Worm (Caenorhabditis elegans): Measurements from ENCODE around the gene C26F1.3.

The C26F1.3 gene

DNA sequence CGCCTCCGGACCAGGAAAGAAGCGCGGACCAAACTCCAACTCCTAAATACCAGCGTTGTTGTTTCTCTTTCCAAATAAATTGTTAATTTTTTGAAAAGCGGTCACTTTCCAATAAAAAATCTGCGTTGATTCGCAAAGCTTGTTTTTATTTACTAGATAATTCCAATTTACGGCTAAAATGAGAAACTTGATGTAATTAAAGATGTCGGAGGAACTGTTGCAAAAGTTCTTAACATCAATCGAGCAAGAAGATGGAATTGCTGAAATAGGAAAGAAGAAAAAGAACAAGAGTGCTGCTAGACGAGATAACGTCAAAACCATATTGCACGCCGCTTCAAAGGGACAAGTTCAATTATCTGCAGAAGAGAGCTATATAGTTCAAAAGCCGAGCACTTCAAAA is at the start of gene C26F1.3 (continued):
- TF ChIP-seq rpc-1 (optimal IDR thresholded peaks at IDR 0.05): no peak
- TF ChIP-seq rpc-1 (tag; optimal IDR thresholded peaks at IDR 0.05): no peak
- TF ChIP-seq snpc-3.4 (tag; optimal IDR thresholded peaks at IDR 0.05): peak; percentile 27
- no peak for TF ChIP-seq madf-10 (tag; optimal IDR thresholded peaks at IDR 0.05)
- peak; percentile 20 for TF ChIP-seq tbp1 (GFP tag; optimal IDR thresholded peaks at IDR 0.05)
- peak; percentile 81 for TF ChIP-seq B0336.3 (GFP tag; IDR thresholded peaks at IDR 0.05)
- no peak for TF ChIP-seq T07F8.4 (tag; optimal IDR thresholded peaks at IDR 0.05)
- TF ChIP-seq ztf-3 (GFP tag; optimal IDR thresholded peaks at IDR 0.05): no peak
- TF ChIP-seq lin-35 (GFP tag; optimal IDR thresholded peaks at IDR 0.05): no peak
- no peak for TF ChIP-seq F57C9.4 (tag; optimal IDR thresholded peaks at IDR 0.05)
- TF ChIP-seq dpff-1 (tag; optimal IDR thresholded peaks at IDR 0.05): no peak
- no peak for TF ChIP-seq dox-1 (GFP tag; IDR thresholded peaks at IDR 0.05)
- TF ChIP-seq ceh-91 (GFP tag; IDR thresholded peaks at IDR 0.05): no peak
- TF ChIP-seq ztf-26 (tag; optimal IDR thresholded peaks at IDR 0.05): no peak
- no peak for TF ChIP-seq sdz-38 (tag; optimal IDR thresholded peaks at IDR 0.05)
- TF ChIP-seq lin-40 (tag; optimal IDR thresholded peaks at IDR 0.05): no peak
- TF ChIP-seq mxl-1 (tag; optimal IDR thresholded peaks at IDR 0.05): no peak
- peak; percentile 85; the same call in 1 of the 2 replicates for TF ChIP-seq madf-3 (GFP tag; IDR thresholded peaks at IDR 0.05)
- peak; percentile 22 for TF ChIP-seq athp-1 (tag; optimal IDR thresholded peaks at IDR 0.05)
- TF ChIP-seq rcor-1 (GFP tag; IDR thresholded peaks at IDR 0.05): peak; percentile 44; the same call in 1 of the 2 replicates
- TF ChIP-seq hlh-26 (GFP tag; conservative IDR thresholded peaks at IDR 0.05): no peak
- TF ChIP-seq T26A5.8 (tag; optimal IDR thresholded peaks at IDR 0.05): no peak
- TF ChIP-seq lin-26 (GFP tag; IDR thresholded peaks at IDR 0.05): no peak
- no peak for TF ChIP-seq F37B4.10 (GFP tag; IDR thresholded peaks at IDR 0.05)
- TF ChIP-seq nhr-27 (tag; optimal IDR thresholded peaks at IDR 0.05): no peak
- no peak for TF ChIP-seq nhr-90 (tag; optimal IDR thresholded peaks at IDR 0.05)
- no peak for TF ChIP-seq fkh-3 (tag; optimal IDR thresholded peaks at IDR 0.05)
- TF ChIP-seq zim-3 (tag; optimal IDR thresholded peaks at IDR 0.05): no peak
- TF ChIP-seq snpc-4 (GFP tag; optimal IDR thresholded peaks at IDR 0.05): no peak
- no peak for TF ChIP-seq snpc-4 (tag; optimal IDR thresholded peaks at IDR 0.05)
- peak; percentile 54 for TF ChIP-seq madf-6 (GFP tag; IDR thresholded peaks at IDR 0.05)
- no peak for TF ChIP-seq nhr-80 (tag; optimal IDR thresholded peaks at IDR 0.05)
- no peak for TF ChIP-seq ztf-25 (GFP tag; IDR thresholded peaks at IDR 0.05)
- TF ChIP-seq rec-8 (tag; optimal IDR thresholded peaks at IDR 0.05): no peak
- no peak for TF ChIP-seq attf-6 (GFP tag; IDR thresholded peaks at IDR 0.05)
- TF ChIP-seq mcd-1 (GFP tag; IDR thresholded peaks at IDR 0.05): no peak
- TF ChIP-seq ceh-58 (GFP tag; IDR thresholded peaks at IDR 0.05): no peak
- no peak for TF ChIP-seq attf-3 (GFP tag; conservative IDR thresholded peaks at IDR 0.05)
- no peak for TF ChIP-seq F39B2.1 (GFP tag; IDR thresholded peaks at IDR 0.05)
- TF ChIP-seq F55B11.4 (tag; optimal IDR thresholded peaks at IDR 0.05; ENCODE audit: borderline replicate concordance, insufficient read depth): no peak
- peak; percentile 55; the same call in 1 of the 2 replicates for TF ChIP-seq C17E4.6 (GFP tag; IDR thresholded peaks at IDR 0.05)
- no peak for TF ChIP-seq ceh-100 (GFP tag; IDR thresholded peaks at IDR 0.05)
- TF ChIP-seq tlf-1 (GFP tag; optimal IDR thresholded peaks at IDR 0.05): no peak
- TF ChIP-seq nfya-2 (GFP tag; IDR thresholded peaks at IDR 0.05): no peak
- no peak for TF ChIP-seq mel-28 (tag; optimal IDR thresholded peaks at IDR 0.05; ENCODE audit: borderline replicate concordance)
- TF ChIP-seq Y79H2A.3 (GFP tag; conservative IDR thresholded peaks at IDR 0.05): no peak
- TF ChIP-seq ets-4 (GFP tag; optimal IDR thresholded peaks at IDR 0.05): no peak
- TF ChIP-seq lir-1 (GFP tag; conservative IDR thresholded peaks at IDR 0.05): no peak
- TF ChIP-seq dpl-1 (GFP tag; optimal IDR thresholded peaks at IDR 0.05): no peak
- no peak for TF ChIP-seq atf-7 (tag; optimal IDR thresholded peaks at IDR 0.05)
- TF ChIP-seq F10E7.11 (tag; optimal IDR thresholded peaks at IDR 0.05): no peak

All from whole organism, young adult.